Fruit fly (Drosophila melanogaster) whole organism, embryonic: ENCODE results near the gene CG2617.
A peak's percentile ranks its signal among the peaks of the same experiment; 100 is the strongest.

Experiments
- Ada2b ChIP-seq: fragments of 200-800 bp; sonication (Bioruptor generic); IDR thresholded peaks from 2 replicates; pipeline ENCODE4 v1.3.6; 2022; ENCODE audit warnings: missing biosample characterization, missing genetic modification characterization
- CG10267 ChIP-seq: fragments of 200-800 bp; sonication (Bioruptor generic); optimal IDR thresholded peaks from 2 replicates; lab custom pipeline; 2018; ENCODE audit warnings: missing biosample characterization, mild to moderate bottlenecking, missing genetic modification characterization, moderate library complexity
- CG10274 ChIP-seq: fragments of 200-800 bp; sonication (Bioruptor generic); optimal IDR thresholded peaks from 3 replicates; lab custom pipeline; 2017; ENCODE audit warnings: missing biosample characterization, mild to moderate bottlenecking, missing genetic modification characterization
- CG11504 ChIP-seq: fragments of 200-800 bp; sonication (Bioruptor generic); optimal IDR thresholded peaks from 3 replicates; lab custom pipeline; 2019; ENCODE audit warnings: missing biosample characterization, mild to moderate bottlenecking, missing genetic modification characterization, moderate library complexity
- CG12299 ChIP-seq: fragments of 200-800 bp; sonication (Bioruptor generic); optimal IDR thresholded peaks from 2 replicates; lab custom pipeline; 2018; ENCODE audit warnings: missing biosample characterization, mild to moderate bottlenecking, missing genetic modification characterization
- CG13287 ChIP-seq: fragments of 200-800 bp; sonication (Bioruptor generic); IDR thresholded peaks from 2 replicates; pipeline ENCODE4 v1.3.6; 2022; ENCODE audit warnings: missing biosample characterization, missing genetic modification characterization; ENCODE audit not compliant: partially characterized antibody
- CG14710 ChIP-seq: fragments of 200-800 bp; sonication (Bioruptor generic); optimal IDR thresholded peaks from 3 replicates; lab custom pipeline; 2019; ENCODE audit warnings: missing biosample characterization, mild to moderate bottlenecking, missing genetic modification characterization, moderate library complexity
- CG15269 ChIP-seq: fragments of 200-800 bp; sonication (Bioruptor generic); optimal IDR thresholded peaks from 2 replicates; lab custom pipeline; 2018; ENCODE audit warnings: missing biosample characterization, mild to moderate bottlenecking, missing genetic modification characterization, moderate library complexity
- CG15514 ChIP-seq: fragments of 200-800 bp; sonication (Bioruptor generic); optimal IDR thresholded peaks from 3 replicates; lab custom pipeline; 2017; ENCODE audit warnings: missing biosample characterization, missing genetic modification characterization, mild to moderate bottlenecking, moderate library complexity, missing genetic modification reagents
- CG2712 ChIP-seq: fragments of 200-800 bp; optimal IDR thresholded peaks from 3 replicates; lab custom pipeline; 2019; ENCODE audit warnings: missing biosample characterization, mild to moderate bottlenecking, missing genetic modification characterization, moderate library complexity
- CG30020 ChIP-seq: fragments of 200-800 bp; optimal IDR thresholded peaks from 2 replicates; lab custom pipeline; 2019; ENCODE audit warnings: missing biosample characterization, mild to moderate bottlenecking, missing genetic modification characterization, moderate library complexity
- CG30403 ChIP-seq: fragments of 200-800 bp; sonication (Bioruptor generic); optimal IDR thresholded peaks from 3 replicates; lab custom pipeline; 2016; ENCODE audit warnings: missing biosample characterization, missing genetic modification characterization
- CG32772 ChIP-seq: fragments of 200-800 bp; sonication (Bioruptor generic); IDR thresholded peaks from 2 replicates; pipeline ENCODE4 v1.3.6; 2022; ENCODE audit warnings: missing biosample characterization, missing genetic modification characterization
- CG4617 ChIP-seq: fragments of 200-800 bp; sonication (Bioruptor generic); optimal IDR thresholded peaks from 3 replicates; lab custom pipeline; 2016; ENCODE audit warnings: missing biosample characterization, missing genetic modification characterization, borderline replicate concordance
- CG7271 ChIP-seq: fragments of 200-800 bp; sonication (Bioruptor generic); optimal IDR thresholded peaks from 2 replicates; lab custom pipeline; 2018; ENCODE audit warnings: missing biosample characterization, mild to moderate bottlenecking, missing genetic modification characterization, moderate library complexity
- CG7357 ChIP-seq: fragments of 200-800 bp; sonication (Bioruptor generic); IDR thresholded peaks from 3 replicates; pipeline ENCODE4 v1.3.6; 2022; ENCODE audit warnings: missing biosample characterization, missing genetic modification characterization
- CG7839 ChIP-seq: fragments of 200-800 bp; sonication (Bioruptor generic); optimal IDR thresholded peaks from 3 replicates; lab custom pipeline; 2018; ENCODE audit warnings: missing biosample characterization, mild to moderate bottlenecking, missing genetic modification characterization, moderate library complexity
- CG8765 ChIP-seq: fragments of 200-800 bp; sonication (Bioruptor generic); IDR thresholded peaks from 2 replicates; pipeline ENCODE4 v1.3.6; 2022; ENCODE audit warnings: missing biosample characterization, missing genetic modification characterization
- CG9876 ChIP-seq: fragments of 200-800 bp; sonication (Bioruptor generic); optimal IDR thresholded peaks from 2 replicates; lab custom pipeline; 2016; ENCODE audit warnings: missing biosample characterization, missing genetic modification characterization
- D19A ChIP-seq: fragments of 200-800 bp; optimal IDR thresholded peaks from 3 replicates; lab custom pipeline; 2019; ENCODE audit warnings: missing biosample characterization, mild to moderate bottlenecking, missing genetic modification characterization, moderate library complexity
- D19B ChIP-seq: fragments of 200-800 bp; sonication (Bioruptor generic); optimal IDR thresholded peaks from 2 replicates; lab custom pipeline; 2017; ENCODE audit warnings: missing biosample characterization, mild to moderate bottlenecking, missing genetic modification characterization
- Dek ChIP-seq: fragments of 200-800 bp; sonication (Bioruptor generic); optimal IDR thresholded peaks from 3 replicates; lab custom pipeline; 2019; ENCODE audit warnings: missing biosample characterization, mild to moderate bottlenecking, missing genetic modification characterization, moderate library complexity
- Ets97D ChIP-seq: fragments of 200-800 bp; sonication (Bioruptor generic); optimal IDR thresholded peaks from 3 replicates; lab custom pipeline; 2016; ENCODE audit warnings: missing biosample characterization, missing genetic modification characterization
- H15 ChIP-seq: fragments of 200-800 bp; sonication (Bioruptor generic); IDR thresholded peaks from 3 replicates; pipeline ENCODE4 v1.3.6; 2022; ENCODE audit warnings: missing biosample characterization, missing genetic modification characterization
- Hey ChIP-seq: fragments of 200-800 bp; sonication (Bioruptor generic); optimal IDR thresholded peaks from 3 replicates; lab custom pipeline; 2018; ENCODE audit warnings: missing biosample characterization, mild to moderate bottlenecking, missing genetic modification characterization
- Hsf ChIP-seq: fragments of 200-800 bp; sonication (Bioruptor generic); optimal IDR thresholded peaks from 3 replicates; lab custom pipeline; 2016; ENCODE audit warnings: missing biosample characterization, missing genetic modification characterization
- Nf-YB ChIP-seq: fragments of 200-800 bp; sonication (Bioruptor generic); optimal IDR thresholded peaks from 3 replicates; lab custom pipeline; 2019; ENCODE audit warnings: missing biosample characterization, mild to moderate bottlenecking, missing genetic modification characterization, moderate library complexity
- Rx ChIP-seq: fragments of 200-800 bp; sonication (Bioruptor generic); IDR thresholded peaks from 2 replicates; pipeline ENCODE4 v1.3.6; 2022; ENCODE audit warnings: missing biosample characterization, missing genetic modification characterization
- Sox100B ChIP-seq: fragments of 200-800 bp; sonication (Bioruptor generic); optimal IDR thresholded peaks from 3 replicates; lab custom pipeline; 2018; ENCODE audit warnings: missing biosample characterization, mild to moderate bottlenecking, missing genetic modification characterization
- Sox102F ChIP-seq: fragments of 200-800 bp; sonication (Bioruptor generic); optimal IDR thresholded peaks from 2 replicates; lab custom pipeline; 2018; ENCODE audit warnings: missing biosample characterization, mild to moderate bottlenecking, missing genetic modification characterization, moderate library complexity
- Sry-β ChIP-seq: fragments of 200-800 bp; sonication (Bioruptor generic); optimal IDR thresholded peaks from 2 replicates; lab custom pipeline; 2018; ENCODE audit warnings: missing biosample characterization, mild to moderate bottlenecking, missing genetic modification characterization, moderate library complexity
- Sry-δ ChIP-seq: fragments of 200-800 bp; sonication (Bioruptor generic); optimal IDR thresholded peaks from 2 replicates; lab custom pipeline; 2016; ENCODE audit warnings: missing biosample characterization, missing genetic modification characterization
- Xrp1 ChIP-seq: fragments of 200-800 bp; sonication (Bioruptor generic); IDR thresholded peaks from 2 replicates; pipeline ENCODE4 v1.3.6; 2022; ENCODE audit warnings: missing biosample characterization, missing genetic modification characterization
- az2 ChIP-seq: fragments of 200-800 bp; sonication (Bioruptor generic); optimal IDR thresholded peaks from 3 replicates; lab custom pipeline; 2016; ENCODE audit warnings: missing biosample characterization, missing genetic modification characterization
- cas ChIP-seq: fragments of 200-800 bp; sonication (Bioruptor generic); IDR thresholded peaks from 2 replicates; pipeline ENCODE4 v1.3.6; 2022; ENCODE audit warnings: missing biosample characterization, missing genetic modification characterization
- chn ChIP-seq: fragments of 200-800 bp; sonication (Bioruptor generic); optimal IDR thresholded peaks from 2 replicates; lab custom pipeline; 2016; ENCODE audit warnings: missing biosample characterization, missing genetic modification characterization
- croc ChIP-seq: fragments of 200-800 bp; sonication (Bioruptor generic); conservative IDR thresholded peaks from 3 replicates; pipeline ENCODE4 v1.3.6; 2022; ENCODE audit warnings: missing biosample characterization, missing genetic modification characterization
- dati ChIP-seq: fragments of 200-800 bp; sonication (Bioruptor generic); IDR thresholded peaks from 2 replicates; pipeline ENCODE4 v1.3.6; 2022; ENCODE audit warnings: missing biosample characterization, missing genetic modification characterization
- emc ChIP-seq: fragments of 200-800 bp; sonication (Bioruptor generic); optimal IDR thresholded peaks from 2 replicates; lab custom pipeline; 2016; ENCODE audit warnings: missing biosample characterization, missing genetic modification characterization
- fru ChIP-seq: fragments of >200 bp; optimal IDR thresholded peaks from 2 replicates; lab custom pipeline; 2017
- gce ChIP-seq: fragments of 200-800 bp; sonication (Bioruptor generic); IDR thresholded peaks from 3 replicates; pipeline ENCODE4 v1.3.6; 2022; ENCODE audit warnings: missing biosample characterization, missing genetic modification characterization
- gcm ChIP-seq: fragments of 200-800 bp; sonication (Bioruptor generic); optimal IDR thresholded peaks from 2 replicates; lab custom pipeline; 2019; ENCODE audit warnings: missing biosample characterization, mild to moderate bottlenecking, missing genetic modification characterization, moderate library complexity
- gfzf ChIP-seq: fragments of 200-800 bp; sonication (Bioruptor generic); optimal IDR thresholded peaks from 2 replicates; lab custom pipeline; 2016; ENCODE audit warnings: missing biosample characterization, mild to moderate bottlenecking, missing genetic modification characterization, moderate library complexity
- her ChIP-seq: fragments of 200-800 bp; sonication (Bioruptor generic); optimal IDR thresholded peaks from 2 replicates; lab custom pipeline; 2016; ENCODE audit warnings: missing biosample characterization, missing genetic modification characterization
- inv ChIP-seq: fragments of 200-800 bp; sonication (Bioruptor generic); IDR thresholded peaks from 2 replicates; pipeline ENCODE4 v1.3.6; 2022; ENCODE audit warnings: missing biosample characterization, missing genetic modification characterization; ENCODE audit not compliant: partially characterized antibody
- odd ChIP-seq: fragments of 200-800 bp; sonication (Bioruptor generic); optimal IDR thresholded peaks from 2 replicates; lab custom pipeline; 2017; ENCODE audit warnings: missing biosample characterization, mild to moderate bottlenecking, missing genetic modification characterization
- sc ChIP-seq, 3 experiments: fragments of >200 bp in 2 of 3; fragments of 200-800 bp in 1 of 3; sonication (Bioruptor generic) in 1 of 3; optimal IDR thresholded peaks; 2 replicates in 2 of 3; 3 replicates in 1 of 3; lab custom pipeline; 2017; ENCODE audit warnings: mild to moderate bottlenecking in 1 of 3, missing biosample characterization in 1 of 3, missing genetic modification characterization in 1 of 3, missing genetic modification reagents in 1 of 3
- sna ChIP-seq: fragments of 200-800 bp; sonication (Bioruptor generic); IDR thresholded peaks from 2 replicates; pipeline ENCODE4 v1.3.6; 2022; ENCODE audit warnings: missing biosample characterization, missing genetic modification characterization; ENCODE audit not compliant: partially characterized antibody
- z ChIP-seq: fragments of 200-800 bp; sonication (Bioruptor generic); IDR thresholded peaks from 3 replicates; pipeline ENCODE4 v1.3.6; 2022; ENCODE audit warnings: missing biosample characterization, missing genetic modification characterization

Gene CG2617

DNA sequence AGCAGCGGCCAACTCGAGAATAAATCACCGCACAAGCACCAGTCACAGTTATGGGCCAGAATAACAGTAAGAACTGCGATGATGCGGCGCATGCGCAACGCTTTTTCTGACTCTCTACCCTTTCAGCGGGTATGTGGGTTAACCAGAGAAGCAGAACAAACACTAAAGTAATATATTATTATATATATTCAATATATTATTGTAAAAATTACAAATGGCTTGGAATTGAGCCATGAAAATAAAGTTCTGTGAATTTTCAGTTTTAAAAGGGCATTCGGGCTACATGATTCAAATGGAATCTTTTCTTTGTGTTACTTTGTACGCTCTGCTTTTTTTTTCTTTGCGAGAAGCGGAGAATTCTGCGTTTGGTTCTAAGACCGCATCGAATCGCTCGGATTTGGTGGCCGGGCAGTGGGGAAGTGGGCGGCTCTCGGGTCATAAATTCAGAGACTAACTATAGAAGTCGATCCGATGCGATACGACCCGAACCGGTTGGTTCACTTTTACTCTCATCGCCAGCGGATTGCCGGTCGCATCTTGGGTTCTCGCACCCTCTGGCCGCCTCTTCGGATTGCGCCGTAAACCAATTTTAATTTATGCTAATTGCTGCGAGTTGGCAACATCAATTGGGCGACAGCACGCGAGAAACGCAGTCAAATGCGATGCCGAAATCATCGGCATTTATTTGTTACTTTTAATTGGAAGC is 18.5 kb downstream of the CG2617 start (continued):
- no peak for TF ChIP-seq Sox102F
- no peak for TF ChIP-seq CG15514 (GFP tag; lab: Kevin White, UChicago)
- no peak for TF ChIP-seq CG13287 (GFP tag; lab: Robert Waterston, UW)
- TF ChIP-seq inv (GFP tag; lab: Robert Waterston, UW) = no peak
- 0 out of 3 replicates have a peak, but pooled peaks have one; percentile 19 for TF ChIP-seq H15 (GFP tag; lab: Robert Waterston, UW)
- TF ChIP-seq cas (GFP tag; lab: Robert Waterston, UW) = no peak
- TF ChIP-seq Hey (tag; lab: Kevin White, UChicago) = no peak
- no peak for TF ChIP-seq CG9876 (GFP tag; lab: Kevin White, UChicago)
- TF ChIP-seq CG15269 (tag; lab: Kevin White, UChicago) = peak; percentile 7
- TF ChIP-seq CG10274 = no peak
- no peak for TF ChIP-seq D19B (GFP tag; lab: Kevin White, UChicago)
- TF ChIP-seq CG11504 = no peak
- no peak for TF ChIP-seq Rx (GFP tag; lab: Robert Waterston, UW)
- TF ChIP-seq gfzf (GFP tag; lab: Kevin White, UChicago) = no peak
- no peak for TF ChIP-seq CG4617 (GFP tag; lab: Kevin White, UChicago)
- 0 out of 3 replicates have a peak, but pooled peaks have one; percentile 21 for TF ChIP-seq CG7357 (GFP tag; lab: Robert Waterston, UW)
- no peak for TF ChIP-seq CG7839 (tag; lab: Kevin White, UChicago)
- TF ChIP-seq D19A = peak; percentile 84
- no peak for TF ChIP-seq CG10267
- no peak for TF ChIP-seq Sox100B
- TF ChIP-seq her = no peak
- TF ChIP-seq sc (optimal IDR thresholded peaks at IDR 0.05; lab: Kevin White, UChicago) = no peak
- no peak for TF ChIP-seq sc (GFP tag; optimal IDR thresholded peaks at IDR 0.05; lab: Kevin White, UChicago)
- TF ChIP-seq gce (GFP tag; lab: Robert Waterston, UW) = no peak
- no peak for TF ChIP-seq CG30403 (GFP tag; lab: Kevin White, UChicago)
- no peak for TF ChIP-seq CG32772 (GFP tag; lab: Robert Waterston, UW)
- TF ChIP-seq Ada2b (GFP tag; lab: Robert Waterston, UW) = no peak
- TF ChIP-seq CG2712 = no peak
- TF ChIP-seq gcm (GFP tag; lab: Kevin White, UChicago) = no peak
- no peak for TF ChIP-seq emc
- TF ChIP-seq Dek (tag; lab: Kevin White, UChicago) = no peak
- TF ChIP-seq z = no peak
- peak; percentile 41; the same call in 1 of the 2 replicates for TF ChIP-seq CG8765
- TF ChIP-seq sna (GFP tag; lab: Robert Waterston, UW) = no peak
- no peak for TF ChIP-seq dati (GFP tag; lab: Robert Waterston, UW)
- peak; percentile 58 for TF ChIP-seq Xrp1 (GFP tag; lab: Robert Waterston, UW)
- peak; percentile 8 for TF ChIP-seq az2
- TF ChIP-seq chn (GFP tag; lab: Kevin White, UChicago) = no peak
- TF ChIP-seq CG12299 (tag; lab: Kevin White, UChicago) = no peak
- no peak for TF ChIP-seq CG14710 (tag; lab: Kevin White, UChicago)
- TF ChIP-seq CG7271 (tag; lab: Kevin White, UChicago) = no peak
- no peak for TF ChIP-seq odd (GFP tag; lab: Kevin White, UChicago)
- TF ChIP-seq Sry-δ (GFP tag; lab: Kevin White, UChicago) = no peak
- no peak for TF ChIP-seq Nf-YB (GFP tag; lab: Kevin White, UChicago)
- no peak for TF ChIP-seq Sry-β (GFP tag; lab: Kevin White, UChicago)
- peak; percentile 36; the same call in 2 of the 3 replicates for TF ChIP-seq croc (GFP tag; lab: Robert Waterston, UW)
- no peak for TF ChIP-seq fru
- TF ChIP-seq Hsf (GFP tag; lab: Kevin White, UChicago) = no peak
- TF ChIP-seq CG30020 (tag; lab: Kevin White, UChicago) = no peak
- TF ChIP-seq Ets97D (GFP tag; lab: Kevin White, UChicago) = no peak
